Fruit fly (Drosophila melanogaster): Measurements from ENCODE around the gene CG32037.

Gene CG32037

DNA sequence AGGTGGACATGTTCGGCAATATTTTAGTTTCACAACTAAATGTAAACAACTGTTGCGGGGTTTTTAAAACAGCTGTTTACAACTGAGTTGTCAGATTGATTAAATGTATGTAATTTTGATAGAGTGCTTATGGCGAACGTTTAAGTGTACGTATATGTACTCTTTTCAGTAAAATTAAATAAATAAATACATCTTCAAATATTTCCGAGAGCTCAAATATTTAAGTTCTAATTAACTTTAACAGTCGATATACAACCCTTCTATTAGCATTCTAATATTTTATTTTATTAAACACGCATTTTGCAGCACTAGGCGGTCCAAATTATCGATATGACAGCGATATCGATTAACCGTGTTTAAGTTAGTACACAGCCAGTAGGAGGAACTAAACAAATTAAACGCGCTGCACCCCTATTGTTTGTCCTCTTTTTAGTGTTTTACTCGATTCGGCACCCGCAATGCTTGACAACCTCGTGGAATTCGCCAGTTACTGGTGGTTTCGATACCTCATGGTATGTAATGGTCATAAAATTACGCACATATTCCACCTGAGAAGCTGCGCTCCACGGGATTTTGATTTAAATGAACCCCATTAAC is 40.4 kb downstream of the CG32037 start, which contains the start of the genes CG3448 and ghi (continued):
- TF ChIP-seq vnd (GFP tag; IDR thresholded peaks at IDR 0.05; ENCODE audit: partially characterized antibody) = peak; percentile 54
- TF ChIP-seq ewg (GFP tag; optimal IDR thresholded peaks at IDR 0.05) = peak; percentile 28
- TF ChIP-seq pan (optimal IDR thresholded peaks at IDR 0.05) = no peak
- TF ChIP-seq pan (GFP tag; optimal IDR thresholded peaks at IDR 0.05 in 1 of 2, IDR thresholded peaks at IDR 0.05 in 1 of 2) = peak in 1 of 2 experiments; percentile 55
- TF ChIP-seq NC2α (GFP tag; optimal IDR thresholded peaks at IDR 0.05) = no peak
- TF ChIP-seq CG7271 (tag; optimal IDR thresholded peaks at IDR 0.05) = peak; percentile 36
- TF ChIP-seq Xbp1 (GFP tag; optimal IDR thresholded peaks at IDR 0.05) = peak; percentile 42
- TF ChIP-seq peb (GFP tag; IDR thresholded peaks at IDR 0.05) = 0 out of 2 replicates have a peak, but pooled peaks have one; percentile 40
- TF ChIP-seq Six4 (GFP tag; optimal IDR thresholded peaks at IDR 0.05) = peak; percentile 24
- peak; percentile 8 for TF ChIP-seq bab2 (GFP tag; optimal IDR thresholded peaks at IDR 0.05)
- TF ChIP-seq CoRest (tag; optimal IDR thresholded peaks at IDR 0.05) = peak; percentile 54
- TF ChIP-seq vvl (GFP tag; IDR thresholded peaks at IDR 0.05) = peak; percentile 55
- no peak for TF ChIP-seq CG10321 (GFP tag; IDR thresholded peaks at IDR 0.05)
- TF ChIP-seq CG3847 (GFP tag; IDR thresholded peaks at IDR 0.05) = peak; percentile 49; the same call in 1 of the 2 replicates
- 0 out of 2 replicates have a peak, but pooled peaks have one; percentile 41 for TF ChIP-seq CG4730 (GFP tag; IDR thresholded peaks at IDR 0.05)
- no peak for TF ChIP-seq sima (GFP tag; optimal IDR thresholded peaks at IDR 0.05)
- TF ChIP-seq maf-S (GFP tag; optimal IDR thresholded peaks at IDR 0.05) = no peak
- TF ChIP-seq Atf6 (GFP tag; IDR thresholded peaks at IDR 0.05) = no peak
- TF ChIP-seq danr (GFP tag; IDR thresholded peaks at IDR 0.05) = 0 out of 2 replicates have a peak, but pooled peaks have one; percentile 6
- TF ChIP-seq CG10209 (GFP tag; optimal IDR thresholded peaks at IDR 0.05) = no peak
- TF ChIP-seq ash1 (GFP tag; optimal IDR thresholded peaks at IDR 0.05) = no peak
- peak; percentile 28 for TF ChIP-seq CG15269 (tag; optimal IDR thresholded peaks at IDR 0.05)
- peak; percentile 32 for TF ChIP-seq fd96Cb (tag; optimal IDR thresholded peaks at IDR 0.05)
- peak; percentile 6 for TF ChIP-seq CG33213 (GFP tag; optimal IDR thresholded peaks at IDR 0.05)
- TF ChIP-seq Optix (GFP tag; IDR thresholded peaks at IDR 0.05) = no peak
- peak; percentile 15 for TF ChIP-seq dm (GFP tag; optimal IDR thresholded peaks at IDR 0.05)
- TF ChIP-seq Fer2 (tag; optimal IDR thresholded peaks at IDR 0.05) = peak; percentile 77
- TF ChIP-seq CG30403 (GFP tag; optimal IDR thresholded peaks at IDR 0.05) = peak; percentile 76
- TF ChIP-seq CG2116 (GFP tag; optimal IDR thresholded peaks at IDR 0.05) = peak; percentile 94
- TF ChIP-seq CG11504 (tag; optimal IDR thresholded peaks at IDR 0.05) = peak; percentile 71
- no peak for TF ChIP-seq H2.0 (GFP tag; IDR thresholded peaks at IDR 0.05)
- peak; percentile 35 for TF ChIP-seq Hsf (GFP tag; optimal IDR thresholded peaks at IDR 0.05)
- TF ChIP-seq Bgb (GFP tag; IDR thresholded peaks at IDR 0.05; ENCODE audit: partially characterized antibody) = peak; percentile 75
- peak; percentile 55 for TF ChIP-seq sqz (GFP tag; optimal IDR thresholded peaks at IDR 0.05)
- TF ChIP-seq CG1233 (GFP tag; optimal IDR thresholded peaks at IDR 0.05) = peak; percentile 69
- no peak for TF ChIP-seq HmgD (GFP tag; optimal IDR thresholded peaks at IDR 0.05)
- TF ChIP-seq tap (tag; optimal IDR thresholded peaks at IDR 0.05) = peak; percentile 45
- no peak for TF ChIP-seq chif (GFP tag; optimal IDR thresholded peaks at IDR 0.05)
- TF ChIP-seq CG12659 (GFP tag; optimal IDR thresholded peaks at IDR 0.05) = peak; percentile 70
- peak; percentile 67 for TF ChIP-seq E2f2 (GFP tag; IDR thresholded peaks at IDR 0.05)
- TF ChIP-seq Ets97D (GFP tag; optimal IDR thresholded peaks at IDR 0.05) = peak; percentile 63
- TF ChIP-seq HmgZ (tag; optimal IDR thresholded peaks at IDR 0.05) = peak; percentile 74
- TF ChIP-seq CG13296 (GFP tag; optimal IDR thresholded peaks at IDR 0.05) = peak; percentile 76
- TF ChIP-seq CG17912 (GFP tag; optimal IDR thresholded peaks at IDR 0.05) = peak; percentile 6
- peak in 1 of 3 experiments; percentile 15 for TF ChIP-seq lola (GFP tag; optimal IDR thresholded peaks at IDR 0.05)
- peak; percentile 45 for TF ChIP-seq CG15601 (tag; optimal IDR thresholded peaks at IDR 0.05)
- peak; percentile 43; the same call in 1 of the 2 replicates for TF ChIP-seq ranshi (GFP tag; IDR thresholded peaks at IDR 0.05)
- peak; percentile 82 for TF ChIP-seq Med (GFP tag)
- peak; percentile 36 for TF ChIP-seq CG5245 (GFP tag; optimal IDR thresholded peaks at IDR 0.05)
- TF ChIP-seq CG13287 (GFP tag; IDR thresholded peaks at IDR 0.05; ENCODE audit: partially characterized antibody) = peak; percentile 83

All from whole organism, embryonic.